Fruit fly (Drosophila melanogaster): ENCODE data around the gene CG31769.

Gene CG31769

DNA sequence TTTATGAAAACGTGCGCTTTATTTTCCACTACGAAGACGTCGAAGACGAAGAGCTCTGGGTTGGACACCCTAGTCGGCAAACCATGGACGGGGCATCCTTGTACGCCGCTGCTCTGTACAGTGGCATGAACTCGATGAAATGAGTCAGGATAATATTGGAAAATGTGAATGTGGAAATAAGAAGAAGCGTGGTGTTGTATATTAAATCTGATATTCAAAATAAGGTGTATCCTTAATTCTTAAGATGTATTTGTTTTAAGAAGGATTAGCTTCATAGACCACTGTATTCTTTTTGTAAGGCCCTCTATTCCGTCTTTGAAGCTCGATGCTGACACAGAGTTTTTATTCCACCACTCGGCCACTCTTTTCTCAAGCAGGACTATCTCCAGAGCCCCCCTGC is 30.7 kb upstream of the CG31769 start (continued):
- TF ChIP-seq NFAT (GFP tag; IDR thresholded peaks at IDR 0.05), result no peak
- TF ChIP-seq CG6854 (GFP tag; optimal IDR thresholded peaks at IDR 0.05), result peak; percentile 6
- no peak for TF ChIP-seq slp2 (GFP tag; optimal IDR thresholded peaks at IDR 0.05)

DNA sequence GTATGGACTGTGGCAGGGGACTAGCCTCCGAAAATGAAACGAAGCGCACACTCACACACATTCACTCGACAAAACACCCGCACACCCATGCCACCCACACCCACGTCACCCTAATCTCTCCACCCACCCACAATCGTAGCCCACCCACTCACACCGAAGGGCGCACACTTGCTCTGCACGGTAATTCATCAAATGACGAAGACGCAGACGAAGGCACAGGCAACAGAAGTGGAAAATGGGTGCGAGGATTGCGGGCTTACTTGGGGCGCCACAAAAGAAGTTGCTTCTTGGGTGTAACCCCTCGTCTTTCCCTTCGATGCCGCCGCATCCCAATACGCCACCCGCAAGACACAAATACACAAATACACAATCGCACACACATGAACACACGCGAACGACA is 25.7 kb upstream of the CG31769 start:
- TF ChIP-seq cas (GFP tag; IDR thresholded peaks at IDR 0.05) (no peak), pzg (GFP tag; optimal IDR thresholded peaks at IDR 0.05) (no peak), Atf3 (GFP tag; optimal IDR thresholded peaks at IDR 0.05) (no peak), Doc2 (GFP tag; IDR thresholded peaks at IDR 0.05) (no peak), psq (GFP tag; optimal IDR thresholded peaks at IDR 0.05) (no peak), CG2889 (GFP tag; IDR thresholded peaks at IDR 0.05) (0 out of 3 replicates have a peak, but pooled peaks have one; percentile 20), CG6765 (GFP tag; optimal IDR thresholded peaks at IDR 0.05) (no peak), abd-A (tag; optimal IDR thresholded peaks at IDR 0.05) (peak; percentile 55), sna (GFP tag; IDR thresholded peaks at IDR 0.05; ENCODE audit: partially characterized antibody) (no peak), Med (GFP tag) (peak; percentile 36), CG31388 (GFP tag; optimal IDR thresholded peaks at IDR 0.05) (no peak), crol (GFP tag; IDR thresholded peaks at IDR 0.05) (0 out of 2 replicates have a peak, but pooled peaks have one; percentile 30), dimm (GFP tag; IDR thresholded peaks at IDR 0.05) (no peak), CG9817 (tag; optimal IDR thresholded peaks at IDR 0.05) (no peak), bbx (GFP tag; IDR thresholded peaks at IDR 0.05; ENCODE audit: partially characterized antibody) (no peak), hkb (optimal IDR thresholded peaks at IDR 0.05) (no peak), hkb (GFP tag; IDR thresholded peaks at IDR 0.05) (no peak), crc (GFP tag; optimal IDR thresholded peaks at IDR 0.05) (no peak), CG12104 (GFP tag; optimal IDR thresholded peaks at IDR 0.05) (no peak), unpg (GFP tag; optimal IDR thresholded peaks at IDR 0.05) (no peak), CG17802 (tag; optimal IDR thresholded peaks at IDR 0.05) (no peak), mld (GFP tag; IDR thresholded peaks at IDR 0.05; ENCODE audit: partially characterized antibody) (no peak), eyg (GFP tag; optimal IDR thresholded peaks at IDR 0.05) (no peak), pros (GFP tag; optimal IDR thresholded peaks at IDR 0.05) (peak; percentile 87), CG11456 (GFP tag; IDR thresholded peaks at IDR 0.05) (peak; percentile 2; the same call in 1 of the 3 replicates), dan (GFP tag; IDR thresholded peaks at IDR 0.05) (no peak), CkIIα-i1 (GFP tag; IDR thresholded peaks at IDR 0.05) (no peak), CG15479 (GFP tag; optimal IDR thresholded peaks at IDR 0.05) (no peak), cg (GFP tag; optimal IDR thresholded peaks at IDR 0.05) (peak; percentile 6), CG31365 (tag; optimal IDR thresholded peaks at IDR 0.05) (no peak)

DNA sequence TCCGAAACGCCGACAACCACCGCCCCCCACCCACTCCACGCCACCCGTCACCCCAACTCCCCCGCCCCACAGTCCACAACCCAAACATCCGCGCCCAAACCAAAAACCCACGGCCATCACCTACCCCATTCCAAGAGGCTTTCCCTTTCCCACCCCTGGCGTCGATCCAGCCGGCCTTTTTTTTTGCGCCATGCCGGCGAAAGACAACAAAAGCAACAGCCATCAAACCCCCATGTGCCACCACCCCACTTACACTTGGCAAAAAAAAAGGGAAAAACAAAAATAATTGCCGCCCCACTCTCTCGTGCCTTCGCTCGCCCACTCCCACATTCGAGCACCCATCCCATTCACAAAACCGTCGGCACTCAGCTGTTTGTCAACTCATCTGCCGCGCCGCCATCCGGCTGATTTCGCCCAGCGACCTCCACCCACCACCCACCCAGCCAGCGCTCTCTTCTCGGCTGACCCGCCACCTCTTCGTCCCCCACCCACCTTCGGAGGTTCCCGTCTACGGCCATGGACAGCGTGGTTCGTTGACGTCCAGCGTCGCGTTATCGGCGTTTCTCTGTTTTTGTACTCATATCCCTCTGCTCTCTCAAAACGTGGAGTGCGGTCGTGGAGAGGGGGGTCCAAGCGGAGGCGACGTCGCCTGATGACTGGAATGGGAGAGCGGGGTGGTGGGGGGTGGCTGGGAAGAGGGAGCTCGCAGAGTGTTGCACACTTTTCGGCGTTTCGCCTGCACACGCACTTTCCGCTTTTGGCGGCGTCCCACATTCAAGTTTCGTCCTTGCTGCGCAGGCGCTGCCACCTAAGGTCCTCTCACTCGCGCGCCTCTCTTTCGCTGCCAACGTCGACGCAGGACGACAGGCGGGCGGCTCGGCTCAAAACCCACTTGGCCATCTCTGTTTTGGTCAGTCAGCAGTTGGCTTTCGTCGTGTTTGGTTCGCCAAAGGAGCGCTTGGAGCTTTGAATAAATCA is 23.3 kb upstream of the CG31769 start:
- no peak for TF ChIP-seq az2 (GFP tag; optimal IDR thresholded peaks at IDR 0.05)
- TF ChIP-seq crol (GFP tag; IDR thresholded peaks at IDR 0.05), result peak; percentile 94
- TF ChIP-seq Trl (optimal IDR thresholded peaks at IDR 0.05), result peak; percentile 23 to 30
- no peak for TF ChIP-seq Trl (GFP tag; optimal IDR thresholded peaks at IDR 0.05)
- TF ChIP-seq ewg (GFP tag; optimal IDR thresholded peaks at IDR 0.05), result peak; percentile 92
- no peak for TF ChIP-seq CG2202 (tag; optimal IDR thresholded peaks at IDR 0.05)
- TF ChIP-seq Deaf1 (tag; optimal IDR thresholded peaks at IDR 0.05), result peak; percentile 67
- TF ChIP-seq scrt (GFP tag; optimal IDR thresholded peaks at IDR 0.05), result peak; percentile 82
- TF ChIP-seq chinmo (GFP tag; IDR thresholded peaks at IDR 0.05; ENCODE audit: partially characterized antibody), result 0 out of 4 replicates have a peak, but pooled peaks have one; percentile 17
- TF ChIP-seq CG18599 (GFP tag; optimal IDR thresholded peaks at IDR 0.05), result peak; percentile 61
- TF ChIP-seq abd-A (tag; optimal IDR thresholded peaks at IDR 0.05), result peak; percentile 91
- peak; percentile 86 for TF ChIP-seq Adf1 (GFP tag; IDR thresholded peaks at IDR 0.05)
- 0 out of 2 replicates have a peak, but pooled peaks have one; percentile 9 for TF ChIP-seq amos (GFP tag; IDR thresholded peaks at IDR 0.05; ENCODE audit: partially characterized antibody)
- no peak for TF ChIP-seq gcm2 (GFP tag; optimal IDR thresholded peaks at IDR 0.05)
- no peak for TF ChIP-seq sens-2 (GFP tag; IDR thresholded peaks at IDR 0.05)
- TF ChIP-seq crp (GFP tag; optimal IDR thresholded peaks at IDR 0.05), result peak in 1 of 2 experiments; percentile 27
- TF ChIP-seq nom (GFP tag; optimal IDR thresholded peaks at IDR 0.05), result peak; percentile 11

Measured in whole organism, embryonic.